Fruit fly (Drosophila melanogaster) whole organism, wandering third instar larva: ENCODE data around the gene CG17834.
A peak's percentile ranks its signal among the peaks of the same experiment; 100 is the strongest.

Experiments used
- CG9705 ChIP-seq: fragments of 200-800 bp; sonication (Bioruptor generic); optimal IDR thresholded peaks from 2 replicates; lab custom pipeline; 2018; ENCODE audit warnings: missing biosample characterization, mild to moderate bottlenecking, missing genetic modification characterization
- Dfd ChIP-seq: fragments of >200 bp; optimal IDR thresholded peaks from 2 replicates; lab custom pipeline; 2017; ENCODE audit warnings: missing biosample characterization, missing genetic modification characterization
- GATAd ChIP-seq: sonication (Bioruptor generic); optimal IDR thresholded peaks from 2 replicates; lab custom pipeline; 2016; ENCODE audit warnings: missing biosample characterization, missing genetic modification characterization
- Mio ChIP-seq: sonication (Bioruptor generic); optimal IDR thresholded peaks from 2 replicates; lab custom pipeline; 2016; ENCODE audit warnings: missing biosample characterization, missing genetic modification characterization
- N ChIP-seq: fragments of >200 bp; optimal IDR thresholded peaks from 2 replicates; lab custom pipeline; 2018; ENCODE audit warnings: missing biosample characterization, missing external identifiers, missing genetic modification characterization
- OdsH ChIP-seq: fragments of 200-800 bp; sonication (Bioruptor generic); optimal IDR thresholded peaks from 2 replicates; lab custom pipeline; 2016; ENCODE audit warnings: missing biosample characterization, mild to moderate bottlenecking, missing genetic modification characterization
- Rel ChIP-seq, 2 experiments: fragments of 200-800 bp; sonication (Bioruptor generic) in 1 of 2; optimal IDR thresholded peaks; 2 replicates in 1 of 2; 3 replicates in 1 of 2; lab custom pipeline; 2016 to 2019; ENCODE audit warnings: mild to moderate bottlenecking in 2 of 2, missing biosample characterization in 2 of 2, missing genetic modification characterization in 2 of 2, moderate library complexity in 1 of 2
- br ChIP-seq: fragments of 200-800 bp; sonication (Bioruptor generic); optimal IDR thresholded peaks from 2 replicates; lab custom pipeline; 2016; ENCODE audit warnings: missing biosample characterization, missing genetic modification characterization
- dmrt93B ChIP-seq: fragments of 200-800 bp; sonication (Bioruptor generic); optimal IDR thresholded peaks from 2 replicates; lab custom pipeline; 2018; ENCODE audit warnings: missing biosample characterization, mild to moderate bottlenecking, missing genetic modification characterization
- h ChIP-seq: fragments of 200-800 bp; sonication (Bioruptor generic); optimal IDR thresholded peaks from 3 replicates; lab custom pipeline; 2016; ENCODE audit warnings: missing biosample characterization, mild to moderate bottlenecking, missing genetic modification characterization
- pan ChIP-seq: fragments of >200 bp; optimal IDR thresholded peaks from 2 replicates; lab custom pipeline; 2017
- tai ChIP-seq: sonication (Bioruptor generic); optimal IDR thresholded peaks from 2 replicates; lab custom pipeline; 2016; ENCODE audit warnings: missing biosample characterization, missing genetic modification characterization
- usp ChIP-seq: fragments of >200 bp; optimal IDR thresholded peaks from 2 replicates; lab custom pipeline; 2017; ENCODE audit warnings: missing biosample characterization, missing genetic modification characterization

DNA sequence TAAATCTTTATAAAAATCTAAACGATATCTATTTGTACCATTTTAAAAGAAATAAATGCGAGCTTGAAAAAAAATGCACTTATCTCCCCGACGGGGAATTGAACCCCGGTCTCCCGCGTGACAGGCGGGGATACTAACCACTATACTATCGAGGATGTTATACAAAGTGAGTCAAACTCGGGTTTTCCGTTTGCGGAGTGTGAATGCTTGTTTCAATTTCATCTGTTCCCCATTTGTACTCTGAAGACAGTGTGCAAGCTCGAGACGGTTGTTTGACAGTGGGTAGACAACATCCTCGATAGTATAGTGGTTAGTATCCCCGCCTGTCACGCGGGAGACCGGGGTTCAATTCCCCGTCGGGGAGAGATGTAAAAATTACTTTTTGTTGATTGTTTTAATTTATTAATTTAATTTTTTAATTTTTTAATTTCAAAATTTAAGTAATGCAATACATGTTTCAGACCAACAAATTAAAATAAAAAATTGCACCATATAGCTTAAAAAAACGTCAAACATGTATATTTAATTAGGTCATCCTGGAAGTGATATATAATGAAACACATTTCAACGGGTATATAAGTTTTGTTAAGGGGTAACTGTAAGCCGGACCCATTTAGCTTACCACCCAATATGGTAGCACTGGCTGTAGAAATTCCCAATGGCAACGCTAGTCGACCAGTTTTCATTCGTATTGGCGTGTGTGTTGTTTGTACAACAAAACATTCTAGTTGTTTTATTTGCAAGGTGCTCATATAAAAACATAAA is 12.7 kb downstream of the CG17834 start, which contains the start of gene Sema1a:
- TF ChIP-seq N, result no peak
- peak; percentile 34 for TF ChIP-seq OdsH (GFP tag; lab: Kevin White, UChicago)
- peak; percentile 52 for TF ChIP-seq h (GFP tag; lab: Kevin White, UChicago)
- TF ChIP-seq Dfd (GFP tag; lab: Kevin White, UChicago), result no peak
- no peak for TF ChIP-seq GATAd (GFP tag; lab: Kevin White, UChicago)
- TF ChIP-seq dmrt93B, result no peak
- TF ChIP-seq br (GFP tag; lab: Kevin White, UChicago), result peak; percentile 33
- no peak for TF ChIP-seq tai
- no peak for TF ChIP-seq CG9705 (GFP tag; lab: Kevin White, UChicago)
- no peak for TF ChIP-seq Rel (GFP tag; optimal IDR thresholded peaks at IDR 0.05; lab: Kevin White, UChicago)
- peak; percentile 98 for TF ChIP-seq Rel (tag; optimal IDR thresholded peaks at IDR 0.05; lab: Kevin White, UChicago)
- TF ChIP-seq pan (lab: Kevin White, UChicago), result peak; percentile 60
- no peak for TF ChIP-seq Mio (GFP tag; lab: Kevin White, UChicago)
- TF ChIP-seq usp, result no peak
